Worm (Caenorhabditis elegans): ENCODE results near the gene rec-8.

DNA sequence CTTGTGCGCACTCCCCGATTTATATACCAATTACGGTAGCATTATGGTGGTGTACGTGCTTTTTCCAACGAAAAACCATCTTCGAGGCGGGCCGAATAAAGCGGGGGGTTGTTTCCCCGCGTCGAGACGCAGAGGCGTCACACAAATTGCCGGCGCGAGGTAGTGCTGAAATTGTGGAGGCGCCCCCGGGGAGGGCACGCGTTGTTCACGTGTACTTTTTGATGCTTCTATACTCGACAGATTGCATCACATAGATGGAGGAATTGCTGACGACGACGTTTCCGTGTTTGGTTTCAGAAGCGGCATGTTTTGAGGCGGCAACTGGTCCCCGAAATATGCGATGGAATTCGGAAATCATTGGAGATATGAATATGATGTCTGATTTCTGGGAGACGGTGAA is 42.3 kb upstream of the rec-8 start:
- no peak for TF ChIP-seq skn-1 (tag; optimal IDR thresholded peaks at IDR 0.05)
- TF ChIP-seq lin-39 (tag; optimal IDR thresholded peaks at IDR 0.05): no peak
- TF ChIP-seq elt-3 (tag; optimal IDR thresholded peaks at IDR 0.05): no peak
- TF ChIP-seq ztf-11 (tag; optimal IDR thresholded peaks at IDR 0.05): no peak
- TF ChIP-seq ama-1 (optimal IDR thresholded peaks at IDR 0.05): no peak
